Fruit fly (Drosophila melanogaster) Kc167 (cell line): Measurements from ENCODE around the gene ppk31.

Experiments
- Myc ChIP-seq: fragments of >200 bp; optimal IDR thresholded peaks from 2 replicates; lab custom pipeline; 2017; ENCODE audit warnings: missing external identifiers
- h ChIP-seq: fragments of >200 bp; optimal IDR thresholded peaks from 3 replicates; lab custom pipeline; 2018; ENCODE audit warnings: missing external identifiers
- insv ChIP-seq: fragments of >200 bp; optimal IDR thresholded peaks from 3 replicates; lab custom pipeline; 2018; ENCODE audit warnings: missing external identifiers
- psq ChIP-seq: fragments of >200 bp; optimal IDR thresholded peaks from 2 replicates; lab custom pipeline; 2017; ENCODE audit warnings: missing external identifiers
- ttk ChIP-seq: sonication (Bioruptor generic); optimal IDR thresholded peaks from 2 replicates; lab custom pipeline; 2017; ENCODE audit warnings: missing external identifiers

DNA sequence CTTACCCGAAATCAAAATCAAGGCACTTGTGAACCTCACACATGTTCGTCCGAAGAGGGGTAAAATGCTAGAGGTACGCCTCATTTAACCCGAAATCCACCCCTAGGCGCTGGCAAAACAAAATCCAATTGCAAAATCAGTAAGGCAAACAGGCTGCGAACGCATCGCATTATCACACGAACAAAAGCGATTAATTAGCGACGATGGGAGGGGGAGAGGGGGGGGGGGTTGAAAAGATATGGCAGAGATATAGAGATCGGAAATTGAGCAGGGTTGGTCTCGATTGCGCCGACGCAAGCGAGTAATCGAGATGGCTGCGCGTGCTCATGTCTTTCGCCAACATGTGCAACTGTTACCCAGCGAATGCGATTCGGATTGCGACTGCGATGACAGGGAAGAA is 33.9 kb downstream of the ppk31 start:
- TF ChIP-seq psq (lab: Kevin White, UChicago) = no peak
- no peak for TF ChIP-seq ttk
- TF ChIP-seq insv (lab: Kevin White, UChicago) = no peak
- TF ChIP-seq Myc (lab: Kevin White, UChicago) = no peak
- TF ChIP-seq h (lab: Kevin White, UChicago) = no peak
